Worm (Caenorhabditis elegans) whole organism, L2 larva: Measurements from ENCODE around the gene prmt-5.

Experiments used
- ama-1 ChIP-seq: fragments of 150-350 bp; optimal IDR thresholded peaks from 2 replicates; lab custom pipeline; 2018; ENCODE audit warnings: inconsistent platforms
- gmeb-1 ChIP-seq: fragments of 150-350 bp; optimal IDR thresholded peaks from 2 replicates; lab custom pipeline; 2014; ENCODE audit warnings: missing biosample characterization, missing genetic modification characterization
- lin-13 ChIP-seq: fragments of 150-350 bp; optimal IDR thresholded peaks from 2 replicates; lab custom pipeline; 2014; ENCODE audit warnings: missing biosample characterization, missing genetic modification reagents, missing genetic modification characterization
- nhr-12 ChIP-seq: fragments of 150-350 bp; optimal IDR thresholded peaks from 2 replicates; lab custom pipeline; 2014; ENCODE audit warnings: missing biosample characterization, missing genetic modification characterization
- sem-4 ChIP-seq: fragments of 150-350 bp; optimal IDR thresholded peaks from 2 replicates; lab custom pipeline; 2014; ENCODE audit warnings: missing biosample characterization, missing genetic modification reagents, missing genetic modification characterization
- skn-1 ChIP-seq: sonication (generic microtip); optimal IDR thresholded peaks from 2 replicates; lab custom pipeline; 2017; ENCODE audit warnings: missing biosample characterization, missing genetic modification characterization
- unc-62 ChIP-seq: fragments of 150-350 bp; optimal IDR thresholded peaks from 2 replicates; lab custom pipeline; 2014; ENCODE audit warnings: missing biosample characterization, missing genetic modification reagents, missing genetic modification characterization

- TF ChIP-seq skn-1 (tag; lab: Kevin White, UChicago) = no peak
- TF ChIP-seq sem-4 = no peak
- TF ChIP-seq unc-62 (GFP tag; lab: Kevin White, UChicago) = no peak
- no peak for TF ChIP-seq ama-1 (lab: Kevin White, UChicago)
- TF ChIP-seq gmeb-1 (tag; lab: Kevin White, UChicago) = no peak
- no peak for TF ChIP-seq lin-13 (GFP tag; lab: Kevin White, UChicago)
- no peak for TF ChIP-seq nhr-12 (tag; lab: Kevin White, UChicago)
Observed at ce11 chrIII:5215375-5215774, 15.0 kb upstream of the prmt-5 start, which contains the start of gene ZC155.4.
